Worm (Caenorhabditis elegans) whole organism, L1 larva: ENCODE measurements around the gene C13F10.5.

Experiments used
- C34B4.2 ChIP-seq: sonication (generic microtip); optimal IDR thresholded peaks from 2 replicates; lab custom pipeline; 2017; ENCODE audit warnings: mild to moderate bottlenecking, missing genetic modification characterization, missing compliant biosample characterization
- Y116A8C.19 ChIP-seq: sonication (generic microtip); optimal IDR thresholded peaks from 2 replicates; lab custom pipeline; 2016; ENCODE audit warnings: missing compliant biosample characterization, missing genetic modification characterization, borderline replicate concordance
- aha-1 ChIP-seq: fragments of 150-350 bp; optimal IDR thresholded peaks from 2 replicates; lab custom pipeline; 2014; ENCODE audit warnings: missing biosample characterization, missing genetic modification characterization
- alr-1 ChIP-seq: fragments of 200-800 bp; sonication (Bioruptor generic); optimal IDR thresholded peaks from 2 replicates; lab custom pipeline; 2018; ENCODE audit warnings: borderline replicate concordance, mild to moderate bottlenecking, missing genetic modification characterization, missing compliant biosample characterization
- aly-2 ChIP-seq: fragments of 150-350 bp; optimal IDR thresholded peaks from 2 replicates; lab custom pipeline; 2014; ENCODE audit warnings: missing biosample characterization, missing genetic modification characterization
- ama-1 ChIP-seq: fragments of 150-350 bp; optimal IDR thresholded peaks from 2 replicates; lab custom pipeline; 2014
- ceh-63 ChIP-seq: fragments of 200-800 bp; sonication (Bioruptor generic); optimal IDR thresholded peaks from 2 replicates; lab custom pipeline; 2018; ENCODE audit warnings: mild to moderate bottlenecking, missing genetic modification characterization, missing compliant biosample characterization
- ceh-8 ChIP-seq: fragments of 200-800 bp; sonication (Bioruptor generic); optimal IDR thresholded peaks from 2 replicates; lab custom pipeline; 2018; ENCODE audit warnings: mild to moderate bottlenecking, missing genetic modification characterization, moderate library complexity, missing compliant biosample characterization
- ceh-82 ChIP-seq, 3 experiments: fragments of 150-350 bp in 1 of 3; sonication (generic microtip) in 2 of 3; optimal IDR thresholded peaks; 2 replicates each; lab custom pipeline; 2014 to 2017; ENCODE audit warnings: missing biosample characterization in 3 of 3, missing genetic modification characterization in 3 of 3
- ces-1 ChIP-seq: fragments of 150-350 bp; optimal IDR thresholded peaks from 2 replicates; lab custom pipeline; 2014; ENCODE audit warnings: missing biosample characterization, missing genetic modification reagents, missing genetic modification characterization
- dpl-1 ChIP-seq, 3 experiments: fragments of 150-350 bp in 2 of 3; sonication (generic microtip) in 1 of 3; optimal IDR thresholded peaks; 2 replicates each; lab custom pipeline; 2014 to 2017; ENCODE audit warnings: missing biosample characterization in 3 of 3, missing genetic modification characterization in 3 of 3, missing genetic modification reagents in 3 of 3
- efl-1 ChIP-seq, 4 experiments: fragments of 150-350 bp; optimal IDR thresholded peaks in 3 of 4; peaks in 1 of 4; 1 replicate in 1 of 4; 2 replicates in 3 of 4; lab custom pipeline; 2014; ENCODE audit warnings: missing biosample characterization in 2 of 4, missing genetic modification characterization in 2 of 4, missing genetic modification reagents in 2 of 4
- efl-3 ChIP-seq: fragments of 200-800 bp; sonication (Bioruptor generic); optimal IDR thresholded peaks from 2 replicates; lab custom pipeline; 2018; ENCODE audit warnings: mild to moderate bottlenecking, missing genetic modification characterization, missing compliant biosample characterization
- egl-13 ChIP-seq: sonication (generic microtip); optimal IDR thresholded peaks from 2 replicates; lab custom pipeline; 2016; ENCODE audit warnings: missing genotype, missing genetic modification reagents, missing genetic modification characterization, missing compliant biosample characterization
- elt-2 ChIP-seq: sonication (generic microtip); optimal IDR thresholded peaks from 2 replicates; lab custom pipeline; 2016; ENCODE audit warnings: missing genetic modification characterization, mild to moderate bottlenecking, inconsistent platforms, missing compliant biosample characterization, missing genetic modification reagents
- fkh-10 ChIP-seq: sonication (generic microtip); optimal IDR thresholded peaks from 2 replicates; lab custom pipeline; 2017; ENCODE audit warnings: missing biosample characterization, missing genetic modification reagents, missing genetic modification characterization
- fkh-8 ChIP-seq: sonication (generic microtip); optimal IDR thresholded peaks from 2 replicates; lab custom pipeline; 2016; ENCODE audit warnings: mild to moderate bottlenecking, missing genetic modification characterization, missing compliant biosample characterization
- fos-1 ChIP-seq: fragments of 150-350 bp; optimal IDR thresholded peaks from 2 replicates; lab custom pipeline; 2014; ENCODE audit warnings: missing biosample characterization, missing genetic modification characterization
- grh-1 ChIP-seq: fragments of 200-800 bp; sonication (Bioruptor generic); IDR thresholded peaks from 2 replicates; pipeline ENCODE4 v1.3.6; 2022; ENCODE audit warnings: missing genetic modification reagents, missing genetic modification characterization, missing compliant biosample characterization
- hlh-4 ChIP-seq: sonication (generic microtip); optimal IDR thresholded peaks from 2 replicates; lab custom pipeline; 2016; ENCODE audit warnings: mild to moderate bottlenecking, missing genetic modification characterization, missing compliant biosample characterization
- hpl-2 ChIP-seq: fragments of 150-350 bp; optimal IDR thresholded peaks from 2 replicates; lab custom pipeline; 2014; ENCODE audit warnings: missing biosample characterization, missing genetic modification reagents, missing genetic modification characterization
- irx-1 ChIP-seq: sonication (generic microtip); optimal IDR thresholded peaks from 2 replicates; lab custom pipeline; 2016; ENCODE audit warnings: missing genetic modification characterization, missing compliant biosample characterization
- isw-1 ChIP-seq: fragments of 200-800 bp; sonication (Bioruptor generic); IDR thresholded peaks from 2 replicates; pipeline ENCODE4 v1.3.6; 2022; ENCODE audit warnings: missing genetic modification characterization, missing compliant biosample characterization
- lin-13 ChIP-seq: fragments of 150-350 bp; optimal IDR thresholded peaks from 2 replicates; lab custom pipeline; 2014; ENCODE audit warnings: missing biosample characterization, missing genetic modification reagents, missing genetic modification characterization
- lin-15B ChIP-seq: fragments of 150-350 bp; sonication (generic microtip); optimal IDR thresholded peaks from 3 replicates; lab custom pipeline; 2014; ENCODE audit warnings: missing biosample characterization, missing genetic modification characterization
- lin-35 ChIP-seq, 2 experiments: fragments of 150-350 bp; optimal IDR thresholded peaks; 2 replicates each; lab custom pipeline; 2014; ENCODE audit warnings: missing biosample characterization in 2 of 2, missing genetic modification characterization in 2 of 2, missing genetic modification reagents in 2 of 2
- lir-3 ChIP-seq: sonication (generic microtip); optimal IDR thresholded peaks from 2 replicates; lab custom pipeline; 2016; ENCODE audit warnings: mild to moderate bottlenecking, missing genetic modification characterization, moderate library complexity, missing compliant biosample characterization; ENCODE audit not compliant: poor library complexity
- lsy-2 ChIP-seq, 2 experiments: fragments of 150-350 bp; optimal IDR thresholded peaks; 2 replicates each; lab custom pipeline; 2014; ENCODE audit warnings: missing biosample characterization in 2 of 2, missing genetic modification characterization in 2 of 2
- mab-9 ChIP-seq: fragments of 200-800 bp; sonication (Bioruptor generic); IDR thresholded peaks from 2 replicates; pipeline ENCODE4 v1.3.6; 2022; ENCODE audit warnings: missing genetic modification reagents, missing genetic modification characterization, missing compliant biosample characterization
- mep-1 ChIP-seq: fragments of 150-350 bp; optimal IDR thresholded peaks from 2 replicates; lab custom pipeline; 2014; ENCODE audit warnings: missing biosample characterization, missing genetic modification characterization
- nhr-11 ChIP-seq: fragments of 150-350 bp; optimal IDR thresholded peaks from 2 replicates; lab custom pipeline; 2014; ENCODE audit warnings: missing biosample characterization, missing genetic modification characterization
- nhr-12 ChIP-seq: sonication (generic microtip); optimal IDR thresholded peaks from 2 replicates; lab custom pipeline; 2017; ENCODE audit warnings: missing biosample characterization, missing genetic modification characterization
- nhr-237 ChIP-seq: fragments of 150-350 bp; optimal IDR thresholded peaks from 2 replicates; lab custom pipeline; 2014; ENCODE audit warnings: missing biosample characterization, missing genetic modification characterization
- nhr-28 ChIP-seq: fragments of 150-350 bp; optimal IDR thresholded peaks from 2 replicates; lab custom pipeline; 2014; ENCODE audit warnings: missing biosample characterization, missing genetic modification characterization
- nhr-47 ChIP-seq: sonication (generic microtip); optimal IDR thresholded peaks from 2 replicates; lab custom pipeline; 2016; ENCODE audit warnings: mild to moderate bottlenecking, missing genetic modification characterization, moderate library complexity, missing compliant biosample characterization
- nhr-71 ChIP-seq: sonication (generic microtip); optimal IDR thresholded peaks from 2 replicates; lab custom pipeline; 2016; ENCODE audit warnings: mild to moderate bottlenecking, missing genetic modification characterization, moderate library complexity, missing compliant biosample characterization
- nhr-76 ChIP-seq: sonication (generic microtip); optimal IDR thresholded peaks from 2 replicates; lab custom pipeline; 2017; ENCODE audit warnings: missing biosample characterization, missing genetic modification characterization
- nhr-77 ChIP-seq: fragments of 150-350 bp; optimal IDR thresholded peaks from 2 replicates; lab custom pipeline; 2014; ENCODE audit warnings: missing biosample characterization, missing genetic modification characterization
- nhr-84 ChIP-seq: sonication (generic microtip); optimal IDR thresholded peaks from 2 replicates; lab custom pipeline; 2017; ENCODE audit warnings: missing biosample characterization, missing genetic modification characterization
- nhr-85 ChIP-seq: sonication (generic microtip); peaks from one replicate; lab custom pipeline; 2016; ENCODE audit warnings: missing genetic modification characterization, inconsistent platforms, missing compliant biosample characterization
- nhr-90 ChIP-seq: sonication (generic microtip); optimal IDR thresholded peaks from 2 replicates; lab custom pipeline; 2016; ENCODE audit warnings: mild to moderate bottlenecking, missing genetic modification characterization, missing compliant biosample characterization; ENCODE audit not compliant: poor library complexity
- pag-3 ChIP-seq: sonication (generic microtip); optimal IDR thresholded peaks from 2 replicates; lab custom pipeline; 2017; ENCODE audit warnings: missing genetic modification characterization, mild to moderate bottlenecking, missing compliant biosample characterization, antibody characterized with exemption, borderline replicate concordance; ENCODE audit not compliant: insufficient read depth
- pqm-1 ChIP-seq: sonication (generic microtip); optimal IDR thresholded peaks from 3 replicates; lab custom pipeline; 2017; ENCODE audit warnings: missing biosample characterization, missing genetic modification characterization
- skn-1 ChIP-seq: fragments of 150-350 bp; optimal IDR thresholded peaks from 2 replicates; lab custom pipeline; 2014; ENCODE audit warnings: missing biosample characterization, missing genetic modification characterization
- snpc-4 ChIP-seq: fragments of 150-350 bp; optimal IDR thresholded peaks from 2 replicates; lab custom pipeline; 2014; ENCODE audit warnings: missing biosample characterization, missing genetic modification characterization
- sup-37 ChIP-seq: fragments of 200-800 bp; sonication (Bioruptor generic); optimal IDR thresholded peaks from 2 replicates; lab custom pipeline; 2018; ENCODE audit warnings: mild to moderate bottlenecking, missing genetic modification characterization, missing compliant biosample characterization
- swsn-7 ChIP-seq: sonication (generic microtip); optimal IDR thresholded peaks from 2 replicates; lab custom pipeline; 2016; ENCODE audit warnings: missing genetic modification characterization, missing compliant biosample characterization
- tbx-2 ChIP-seq: sonication (generic microtip); optimal IDR thresholded peaks from 2 replicates; lab custom pipeline; 2016; ENCODE audit warnings: missing genetic modification characterization, missing compliant biosample characterization
- unc-130 ChIP-seq: fragments of 150-350 bp; optimal IDR thresholded peaks from 2 replicates; lab custom pipeline; 2017; ENCODE audit warnings: missing biosample characterization, missing genetic modification characterization, inconsistent platforms
- unc-30 ChIP-seq: sonication (generic microtip); optimal IDR thresholded peaks from 2 replicates; lab custom pipeline; 2017; ENCODE audit warnings: missing biosample characterization, missing genetic modification characterization
- unc-86 ChIP-seq: sonication (generic microtip); optimal IDR thresholded peaks from 2 replicates; lab custom pipeline; 2016; ENCODE audit warnings: missing genetic modification characterization, missing compliant biosample characterization
- unc-98 ChIP-seq: fragments of 200-800 bp; sonication (Bioruptor generic); IDR thresholded peaks from 2 replicates; pipeline ENCODE4 v1.3.6; 2022; ENCODE audit warnings: missing genetic modification characterization, missing compliant biosample characterization
- zag-1 ChIP-seq: fragments of 150-350 bp; optimal IDR thresholded peaks from 2 replicates; lab custom pipeline; 2014; ENCODE audit warnings: missing biosample characterization, missing genetic modification characterization

Gene C13F10.5

DNA sequence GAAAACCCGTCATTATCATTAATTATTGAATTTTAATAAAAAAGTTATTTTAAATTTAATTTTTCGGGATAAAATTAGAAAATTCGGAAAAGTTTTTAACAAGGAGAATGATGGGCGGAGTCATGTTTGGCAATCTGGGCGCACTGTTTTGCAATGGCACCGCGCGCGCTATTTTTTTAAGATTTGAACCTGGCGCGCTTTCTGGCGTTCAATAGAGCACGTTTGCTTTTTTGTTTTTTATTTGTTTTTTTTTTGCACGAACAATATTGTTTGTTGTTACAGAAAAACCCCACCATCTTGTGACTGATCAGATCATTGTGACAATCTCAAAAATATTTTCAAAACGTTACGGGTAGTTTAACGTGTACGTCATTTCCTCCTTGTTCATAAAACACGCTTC is 18.2 kb upstream of the C13F10.5 start, which contains the start of gene hyls-1 (continued):
- TF ChIP-seq ces-1 (GFP tag; lab: Kevin White, UChicago) (no peak), unc-30 (tag; lab: Kevin White, UChicago) (no peak), ama-1 (lab: Kevin White, UChicago) (no peak), nhr-77 (tag; lab: Kevin White, UChicago) (peak; percentile 59), pqm-1 (tag; lab: Kevin White, UChicago) (no peak), mep-1 (tag; lab: Kevin White, UChicago) (peak; percentile 80), lir-3 (tag; lab: Kevin White, UChicago) (peak; percentile 74), ceh-82 (tag; optimal IDR thresholded peaks at IDR 0.05; lab: Kevin White, UChicago) (peak; percentile 62 to 92 (median 77)), skn-1 (tag; lab: Kevin White, UChicago) (peak; percentile 95), mab-9 (GFP tag; lab: Robert Waterston, UW) (no peak), irx-1 (tag; lab: Kevin White, UChicago) (peak; percentile 86), unc-86 (tag; lab: Kevin White, UChicago) (peak; percentile 81), unc-98 (GFP tag; lab: Robert Waterston, UW) (no peak), nhr-11 (tag; lab: Kevin White, UChicago) (peak; percentile 48), unc-130 (tag; lab: Kevin White, UChicago) (peak; percentile 78), efl-3 (no peak), isw-1 (peak; percentile 88), pag-3 (tag; lab: Kevin White, UChicago) (no peak), swsn-7 (peak; percentile 85), lin-13 (GFP tag; lab: Kevin White, UChicago) (peak; percentile 82), C34B4.2 (tag; lab: Kevin White, UChicago) (no peak), hlh-4 (tag; lab: Kevin White, UChicago) (no peak), nhr-84 (tag; lab: Kevin White, UChicago) (no peak), ceh-8 (peak; percentile 44), fkh-8 (tag; lab: Kevin White, UChicago) (peak; percentile 68), nhr-90 (peak; percentile 89), dpl-1 (GFP tag; optimal IDR thresholded peaks at IDR 0.05; lab: Kevin White, UChicago) (peak; percentile 94 to 95 (median 95)), elt-2 (tag; lab: Kevin White, UChicago) (peak; percentile 15), nhr-12 (tag; lab: Kevin White, UChicago) (no peak), nhr-71 (tag; lab: Kevin White, UChicago) (peak; percentile 92), tbx-2 (peak; percentile 88), nhr-237 (tag; lab: Kevin White, UChicago) (peak; percentile 51), grh-1 (GFP tag; lab: Robert Waterston, UW) (peak; percentile 77), nhr-28 (tag; lab: Kevin White, UChicago) (no peak), aha-1 (no peak), lsy-2 (tag; optimal IDR thresholded peaks at IDR 0.05; lab: Kevin White, UChicago) (peak; percentile 88), fkh-10 (GFP tag; lab: Kevin White, UChicago) (peak; percentile 37), hpl-2 (GFP tag; lab: Kevin White, UChicago) (peak; percentile 75), sup-37 (GFP tag; lab: Kevin White, UChicago) (peak; percentile 35), snpc-4 (tag; lab: Kevin White, UChicago) (peak; percentile 63), fos-1 (peak; percentile 52), egl-13 (tag; lab: Kevin White, UChicago) (peak; percentile 69), nhr-85 (tag; lab: Kevin White, UChicago) (peak; percentile 94), ceh-63 (GFP tag; lab: Kevin White, UChicago) (no peak), lin-35 (GFP tag; optimal IDR thresholded peaks at IDR 0.05; lab: Kevin White, UChicago) (peak; percentile 94 to 97), efl-1 (optimal IDR thresholded peaks at IDR 0.05; lab: Kevin White, UChicago) (peak; percentile 96 to 98), efl-1 (GFP tag; optimal IDR thresholded peaks at IDR 0.05 in 1 of 2; lab: Kevin White, UChicago) (peak; percentile 96 to 100), nhr-47 (tag; lab: Kevin White, UChicago) (peak; percentile 92), zag-1 (tag; lab: Kevin White, UChicago) (no peak), lin-15B (tag; lab: Kevin White, UChicago) (peak; percentile 89), alr-1 (tag; lab: Kevin White, UChicago) (no peak), nhr-76 (tag; lab: Kevin White, UChicago) (no peak), Y116A8C.19 (tag; lab: Kevin White, UChicago) (no peak), aly-2 (tag; lab: Kevin White, UChicago) (peak; percentile 32)
